Fruit fly (Drosophila melanogaster) whole organism, prepupa: ENCODE results near the gene Fad2.

Experiments used
- Blimp-1 ChIP-seq: fragments of 200-800 bp; sonication (Bioruptor generic); optimal IDR thresholded peaks from 3 replicates; lab custom pipeline; 2017; ENCODE audit warnings: missing biosample characterization, missing genetic modification characterization, mild to moderate bottlenecking, moderate library complexity, missing genetic modification reagents
- CG10631 ChIP-seq: fragments of 200-800 bp; sonication (Bioruptor generic); optimal IDR thresholded peaks from 2 replicates; lab custom pipeline; 2016; ENCODE audit warnings: missing biosample characterization, missing genetic modification characterization
- CG11294 ChIP-seq: fragments of 200-800 bp; sonication (Bioruptor generic); IDR thresholded peaks from 2 replicates; pipeline ENCODE4 v1.3.6; 2022; ENCODE audit warnings: missing biosample characterization, missing genetic modification characterization
- CG1621 ChIP-seq: fragments of 200-800 bp; sonication (Bioruptor generic); optimal IDR thresholded peaks from 3 replicates; lab custom pipeline; 2018; ENCODE audit warnings: missing biosample characterization, mild to moderate bottlenecking, missing genetic modification characterization
- CG16779 ChIP-seq: fragments of 200-800 bp; sonication (Bioruptor generic); optimal IDR thresholded peaks from 3 replicates; lab custom pipeline; 2017; ENCODE audit warnings: missing biosample characterization, mild to moderate bottlenecking, missing genetic modification characterization
- CG3032 ChIP-seq: fragments of 200-800 bp; optimal IDR thresholded peaks from 2 replicates; lab custom pipeline; 2019; ENCODE audit warnings: missing biosample characterization, mild to moderate bottlenecking, missing genetic modification characterization, moderate library complexity
- CG31627 ChIP-seq: fragments of 200-800 bp; sonication (Bioruptor generic); optimal IDR thresholded peaks from 3 replicates; lab custom pipeline; 2016; ENCODE audit warnings: missing biosample characterization, missing genetic modification characterization
- CG32006 ChIP-seq: fragments of 200-800 bp; sonication (Bioruptor generic); optimal IDR thresholded peaks from 3 replicates; lab custom pipeline; 2017; ENCODE audit warnings: missing biosample characterization, mild to moderate bottlenecking, missing genetic modification characterization
- CG34406 ChIP-seq: fragments of 200-800 bp; sonication (Bioruptor generic); optimal IDR thresholded peaks from 3 replicates; lab custom pipeline; 2016; ENCODE audit warnings: missing biosample characterization, missing genetic modification characterization
- CG3919 ChIP-seq: fragments of 200-800 bp; sonication (Bioruptor generic); optimal IDR thresholded peaks from 3 replicates; lab custom pipeline; 2016; ENCODE audit warnings: missing biosample characterization, missing genetic modification characterization
- CG6163 ChIP-seq: fragments of 200-800 bp; sonication (Bioruptor generic); IDR thresholded peaks from 3 replicates; pipeline ENCODE4 v1.3.6; 2022; ENCODE audit warnings: missing biosample characterization, missing genetic modification characterization
- CG6276 ChIP-seq: fragments of 200-800 bp; sonication (Bioruptor generic); optimal IDR thresholded peaks from 2 replicates; lab custom pipeline; 2017; ENCODE audit warnings: missing biosample characterization, mild to moderate bottlenecking, missing genetic modification characterization
- CG6792 ChIP-seq: fragments of 200-800 bp; sonication (Bioruptor generic); optimal IDR thresholded peaks from 3 replicates; lab custom pipeline; 2016; ENCODE audit warnings: missing biosample characterization, missing genetic modification characterization
- CG6808 ChIP-seq: fragments of 200-800 bp; sonication (Bioruptor generic); optimal IDR thresholded peaks from 3 replicates; lab custom pipeline; 2017; ENCODE audit warnings: missing biosample characterization, missing genetic modification characterization, mild to moderate bottlenecking, moderate library complexity, missing genetic modification reagents
- CG6854 ChIP-seq: fragments of 200-800 bp; sonication (Bioruptor generic); optimal IDR thresholded peaks from 2 replicates; lab custom pipeline; 2017; ENCODE audit warnings: missing biosample characterization, mild to moderate bottlenecking, missing genetic modification characterization
- CG7368 ChIP-seq: fragments of 200-800 bp; sonication (Bioruptor generic); optimal IDR thresholded peaks from 3 replicates; lab custom pipeline; 2016; ENCODE audit warnings: missing biosample characterization, missing genetic modification characterization
- CG8119 ChIP-seq: fragments of 200-800 bp; sonication (Bioruptor generic); IDR thresholded peaks from 3 replicates; pipeline ENCODE4 v1.3.6; 2022; ENCODE audit warnings: missing biosample characterization, missing genetic modification characterization
- CG8632 ChIP-seq: fragments of 200-800 bp; sonication (Bioruptor generic); optimal IDR thresholded peaks from 3 replicates; lab custom pipeline; 2016; ENCODE audit warnings: missing biosample characterization, missing genetic modification characterization
- CG9139 ChIP-seq: fragments of 200-800 bp; sonication (Bioruptor generic); optimal IDR thresholded peaks from 3 replicates; lab custom pipeline; 2017; ENCODE audit warnings: missing biosample characterization, mild to moderate bottlenecking, missing genetic modification characterization
- Eip75B ChIP-seq: fragments of 200-800 bp; sonication (Bioruptor generic); optimal IDR thresholded peaks from 3 replicates; lab custom pipeline; 2016; ENCODE audit warnings: missing biosample characterization, missing genetic modification characterization
- Eip78C ChIP-seq: fragments of 200-800 bp; sonication (Bioruptor generic); peaks from one replicate; lab custom pipeline; 2016; ENCODE audit warnings: missing biosample characterization, missing genetic modification characterization
- Eip93F ChIP-seq: fragments of 200-800 bp; sonication (Bioruptor generic); optimal IDR thresholded peaks from 2 replicates; lab custom pipeline; 2016; ENCODE audit warnings: missing biosample characterization, mild to moderate bottlenecking, missing genetic modification characterization
- Ets21C ChIP-seq: fragments of 200-800 bp; sonication (Bioruptor generic); optimal IDR thresholded peaks from 3 replicates; lab custom pipeline; 2016; ENCODE audit warnings: missing biosample characterization, missing genetic modification characterization
- Ets96B ChIP-seq: fragments of 200-800 bp; optimal IDR thresholded peaks from 2 replicates; lab custom pipeline; 2019; ENCODE audit warnings: missing biosample characterization, mild to moderate bottlenecking, missing genetic modification characterization, moderate library complexity
- Gug ChIP-seq: fragments of 200-800 bp; sonication (Bioruptor generic); IDR thresholded peaks from 2 replicates; pipeline ENCODE4 v1.3.6; 2022; ENCODE audit warnings: missing biosample characterization, missing genetic modification characterization
- Hr38 ChIP-seq: sonication (Bioruptor generic); optimal IDR thresholded peaks from 2 replicates; lab custom pipeline; 2016; ENCODE audit warnings: missing biosample characterization, missing genetic modification characterization
- Hr4 ChIP-seq: fragments of 200-800 bp; sonication (Bioruptor generic); optimal IDR thresholded peaks from 3 replicates; lab custom pipeline; 2016; ENCODE audit warnings: missing biosample characterization, missing genetic modification characterization
- Lpt ChIP-seq: fragments of 200-800 bp; sonication (Bioruptor generic); optimal IDR thresholded peaks from 3 replicates; lab custom pipeline; 2016; ENCODE audit warnings: missing biosample characterization, missing genetic modification characterization
- OdsH ChIP-seq: fragments of 200-800 bp; sonication (Bioruptor generic); optimal IDR thresholded peaks from 3 replicates; lab custom pipeline; 2016; ENCODE audit warnings: missing biosample characterization, missing genetic modification characterization
- Smox ChIP-seq: fragments of 200-800 bp; sonication (Bioruptor generic); optimal IDR thresholded peaks from 3 replicates; lab custom pipeline; 2016; ENCODE audit warnings: missing biosample characterization, missing genetic modification characterization
- Sox102F ChIP-seq: fragments of 200-800 bp; sonication (Bioruptor generic); optimal IDR thresholded peaks from 2 replicates; lab custom pipeline; 2016; ENCODE audit warnings: missing biosample characterization, mild to moderate bottlenecking, missing genetic modification characterization
- Sox15 ChIP-seq: fragments of 200-800 bp; sonication (Bioruptor generic); optimal IDR thresholded peaks from 3 replicates; lab custom pipeline; 2016; ENCODE audit warnings: missing biosample characterization, missing genetic modification characterization
- achi ChIP-seq: fragments of 200-800 bp; sonication (Bioruptor generic); optimal IDR thresholded peaks from 3 replicates; lab custom pipeline; 2016; ENCODE audit warnings: missing biosample characterization, missing genetic modification characterization
- cyc ChIP-seq: fragments of 200-800 bp; sonication (Bioruptor generic); optimal IDR thresholded peaks from 3 replicates; lab custom pipeline; 2016; ENCODE audit warnings: missing biosample characterization, missing genetic modification characterization
- dac ChIP-seq: fragments of 200-800 bp; sonication (Bioruptor generic); optimal IDR thresholded peaks from 2 replicates; lab custom pipeline; 2017; ENCODE audit warnings: missing biosample characterization, mild to moderate bottlenecking, missing genetic modification characterization
- dsx ChIP-seq: fragments of 200-800 bp; optimal IDR thresholded peaks from 3 replicates; lab custom pipeline; 2019; ENCODE audit warnings: missing biosample characterization, mild to moderate bottlenecking, missing genetic modification characterization, moderate library complexity; ENCODE audit not compliant: poor library complexity, severe bottlenecking
- eg ChIP-seq: fragments of 200-800 bp; sonication (Bioruptor generic); IDR thresholded peaks from 3 replicates; pipeline ENCODE4 v1.3.6; 2022; ENCODE audit warnings: missing biosample characterization, missing genetic modification characterization
- esn ChIP-seq: fragments of 200-800 bp; sonication (Bioruptor generic); optimal IDR thresholded peaks from 2 replicates; lab custom pipeline; 2016; ENCODE audit warnings: missing biosample characterization, mild to moderate bottlenecking, missing genetic modification characterization, moderate library complexity
- fd59A ChIP-seq: fragments of 200-800 bp; sonication (Bioruptor generic); optimal IDR thresholded peaks from 2 replicates; lab custom pipeline; 2017; ENCODE audit warnings: missing biosample characterization, mild to moderate bottlenecking, missing genetic modification characterization, missing genetic modification reagents
- fkh ChIP-seq: fragments of 200-800 bp; sonication (Bioruptor generic); optimal IDR thresholded peaks from 3 replicates; lab custom pipeline; 2017; ENCODE audit warnings: missing biosample characterization, mild to moderate bottlenecking, missing genetic modification characterization, moderate library complexity
- net ChIP-seq: fragments of 200-800 bp; sonication (Bioruptor generic); optimal IDR thresholded peaks from 3 replicates; lab custom pipeline; 2016; ENCODE audit warnings: missing biosample characterization, missing genetic modification characterization
- pdm3 ChIP-seq: fragments of 200-800 bp; sonication (Bioruptor generic); optimal IDR thresholded peaks from 3 replicates; lab custom pipeline; 2016; ENCODE audit warnings: missing biosample characterization, missing genetic modification characterization
- salr ChIP-seq, 2 experiments: fragments of 200-800 bp; sonication (Bioruptor generic); optimal IDR thresholded peaks; 3 replicates each; lab custom pipeline; 2016 to 2018; ENCODE audit warnings: missing biosample characterization in 2 of 2, missing genetic modification characterization in 2 of 2, mild to moderate bottlenecking in 1 of 2
- spab ChIP-seq: fragments of 200-800 bp; sonication (Bioruptor generic); optimal IDR thresholded peaks from 2 replicates; lab custom pipeline; 2017; ENCODE audit warnings: missing biosample characterization, mild to moderate bottlenecking, missing genetic modification characterization, missing genetic modification reagents
- ss ChIP-seq, 2 experiments: fragments of 200-800 bp; sonication (Bioruptor generic); optimal IDR thresholded peaks; 2 replicates in 1 of 2; 3 replicates in 1 of 2; lab custom pipeline; 2017 to 2018; ENCODE audit warnings: mild to moderate bottlenecking in 2 of 2, missing biosample characterization in 2 of 2, missing genetic modification characterization in 2 of 2, moderate library complexity in 1 of 2
- svp ChIP-seq: fragments of 200-800 bp; sonication (Bioruptor generic); peaks from one replicate; lab custom pipeline; 2016; ENCODE audit warnings: missing biosample characterization, missing genetic modification characterization
- topi ChIP-seq: fragments of 200-800 bp; sonication (Bioruptor generic); optimal IDR thresholded peaks from 3 replicates; lab custom pipeline; 2016; ENCODE audit warnings: missing biosample characterization, missing genetic modification characterization
- vri ChIP-seq: fragments of 200-800 bp; sonication (Bioruptor generic); optimal IDR thresholded peaks from 3 replicates; lab custom pipeline; 2016; ENCODE audit warnings: missing biosample characterization, mild to moderate bottlenecking, missing genetic modification characterization

Gene Fad2

dm6 chr3L:11021958-11022357 is 1.4 kb upstream of the Fad2 start:
- TF ChIP-seq net (GFP tag; lab: Kevin White, UChicago) (no peak), CG6163 (no peak), CG6276 (GFP tag; lab: Kevin White, UChicago) (no peak), Ets96B (tag; lab: Kevin White, UChicago) (no peak), salr (GFP tag; optimal IDR thresholded peaks at IDR 0.05; lab: Kevin White, UChicago) (no peak), CG6808 (GFP tag; lab: Kevin White, UChicago) (peak; percentile 32), CG6854 (GFP tag; lab: Kevin White, UChicago) (peak; percentile 30), topi (GFP tag; lab: Kevin White, UChicago) (no peak), Sox102F (GFP tag; lab: Kevin White, UChicago) (no peak), CG7368 (GFP tag; lab: Kevin White, UChicago) (no peak), esn (GFP tag; lab: Kevin White, UChicago) (no peak), Gug (GFP tag; lab: Robert Waterston, UW) (no peak), CG34406 (no peak), CG8632 (GFP tag; lab: Kevin White, UChicago) (no peak), CG9139 (GFP tag; lab: Kevin White, UChicago) (no peak), fkh (GFP tag; lab: Kevin White, UChicago) (no peak), achi (GFP tag; lab: Kevin White, UChicago) (no peak), CG3919 (no peak), Smox (GFP tag; lab: Kevin White, UChicago) (no peak), CG8119 (GFP tag; lab: Robert Waterston, UW) (no peak), spab (GFP tag; lab: Kevin White, UChicago) (no peak), Blimp-1 (GFP tag; lab: Kevin White, UChicago) (no peak), Eip93F (no peak), OdsH (GFP tag; lab: Kevin White, UChicago) (no peak), Hr4 (no peak), svp (GFP tag; lab: Kevin White, UChicago) (peak; percentile 28), ss (GFP tag; optimal IDR thresholded peaks at IDR 0.05; lab: Kevin White, UChicago) (peak in 1 of 2 experiments; percentile 34), Ets21C (GFP tag; lab: Kevin White, UChicago) (no peak), Eip75B (GFP tag; lab: Kevin White, UChicago) (no peak), CG31627 (GFP tag; lab: Kevin White, UChicago) (no peak), Hr38 (GFP tag; lab: Kevin White, UChicago) (no peak), Eip78C (GFP tag; lab: Kevin White, UChicago) (no peak), dsx (GFP tag; lab: Kevin White, UChicago) (peak; percentile 39), CG10631 (GFP tag; lab: Kevin White, UChicago) (no peak), CG3032 (no peak), CG11294 (GFP tag; lab: Robert Waterston, UW) (no peak), Sox15 (GFP tag; lab: Kevin White, UChicago) (no peak), CG1621 (no peak), CG6792 (GFP tag; lab: Kevin White, UChicago) (no peak), eg (GFP tag; lab: Robert Waterston, UW) (0 out of 3 replicates have a peak, but pooled peaks have one; percentile 3), cyc (no peak), dac (GFP tag; lab: Kevin White, UChicago) (no peak), fd59A (no peak), pdm3 (GFP tag; lab: Kevin White, UChicago) (no peak), CG16779 (tag; lab: Kevin White, UChicago) (no peak), vri (no peak), CG32006 (GFP tag; lab: Kevin White, UChicago) (no peak), Lpt (GFP tag; lab: Kevin White, UChicago) (no peak)
- TF ChIP-seq, all 60 proteins: peak for 6
